Fruit fly (Drosophila melanogaster) whole organism, wandering third instar larva: ENCODE measurements around the gene TrissinR.

Experiments
- Abd-B ChIP-seq: fragments of >200 bp; optimal IDR thresholded peaks from 2 replicates; lab custom pipeline; 2017; ENCODE audit warnings: missing biosample characterization, missing genetic modification characterization
- CG32264 ChIP-seq: fragments of 200-800 bp; sonication (Bioruptor generic); optimal IDR thresholded peaks from 2 replicates; lab custom pipeline; 2016; ENCODE audit warnings: missing biosample characterization, missing genetic modification characterization
- CG9705 ChIP-seq: fragments of 200-800 bp; sonication (Bioruptor generic); optimal IDR thresholded peaks from 2 replicates; lab custom pipeline; 2018; ENCODE audit warnings: missing biosample characterization, mild to moderate bottlenecking, missing genetic modification characterization
- CrebA ChIP-seq: fragments of 200-800 bp; sonication (Bioruptor generic); optimal IDR thresholded peaks from 2 replicates; lab custom pipeline; 2016; ENCODE audit warnings: missing biosample characterization, mild to moderate bottlenecking, missing genetic modification characterization, borderline replicate concordance
- Dfd ChIP-seq: fragments of >200 bp; optimal IDR thresholded peaks from 2 replicates; lab custom pipeline; 2017; ENCODE audit warnings: missing biosample characterization, missing genetic modification characterization
- Dif ChIP-seq: fragments of 200-275, 200-300 bp; sonication (Bioruptor generic); optimal IDR thresholded peaks from 2 replicates; lab custom pipeline; 2018; ENCODE audit warnings: missing biosample characterization, missing genetic modification characterization; ENCODE audit not compliant: partially characterized antibody
- GATAd ChIP-seq: sonication (Bioruptor generic); optimal IDR thresholded peaks from 2 replicates; lab custom pipeline; 2016; ENCODE audit warnings: missing biosample characterization, missing genetic modification characterization
- HLH106 ChIP-seq: fragments of 200-800 bp; optimal IDR thresholded peaks from 3 replicates; lab custom pipeline; 2019; ENCODE audit warnings: missing biosample characterization, mild to moderate bottlenecking, missing genetic modification characterization, moderate library complexity
- Hnf4 ChIP-seq: fragments of 200-800 bp; sonication (Bioruptor generic); optimal IDR thresholded peaks from 2 replicates; lab custom pipeline; 2016; ENCODE audit warnings: missing biosample characterization, mild to moderate bottlenecking, missing genetic modification characterization
- Hr78 ChIP-seq: fragments of >200 bp; optimal IDR thresholded peaks from 2 replicates; lab custom pipeline; 2017; ENCODE audit warnings: missing biosample characterization, missing genetic modification characterization
- Hr83 ChIP-seq: fragments of 200-300 bp; sonication (Bioruptor generic); optimal IDR thresholded peaks from 2 replicates; lab custom pipeline; 2016; ENCODE audit warnings: missing biosample characterization, mild to moderate bottlenecking, missing genetic modification characterization, moderate library complexity; ENCODE audit not compliant: poor library complexity, severe bottlenecking
- Jra ChIP-seq: sonication (Bioruptor generic); optimal IDR thresholded peaks from 2 replicates; lab custom pipeline; 2016; ENCODE audit warnings: missing biosample characterization, missing genetic modification characterization
- Mio ChIP-seq: sonication (Bioruptor generic); optimal IDR thresholded peaks from 2 replicates; lab custom pipeline; 2016; ENCODE audit warnings: missing biosample characterization, missing genetic modification characterization
- Myc ChIP-seq: fragments of >200 bp; optimal IDR thresholded peaks from 2 replicates; lab custom pipeline; 2017
- N ChIP-seq: fragments of >200 bp; optimal IDR thresholded peaks from 2 replicates; lab custom pipeline; 2018; ENCODE audit warnings: missing biosample characterization, missing external identifiers, missing genetic modification characterization
- OdsH ChIP-seq: fragments of 200-800 bp; sonication (Bioruptor generic); optimal IDR thresholded peaks from 2 replicates; lab custom pipeline; 2016; ENCODE audit warnings: missing biosample characterization, mild to moderate bottlenecking, missing genetic modification characterization
- Rel ChIP-seq, 2 experiments: fragments of 200-800 bp; sonication (Bioruptor generic) in 1 of 2; optimal IDR thresholded peaks; 2 replicates in 1 of 2; 3 replicates in 1 of 2; lab custom pipeline; 2016 to 2019; ENCODE audit warnings: mild to moderate bottlenecking in 2 of 2, missing biosample characterization in 2 of 2, missing genetic modification characterization in 2 of 2, moderate library complexity in 1 of 2
- Sp1 ChIP-seq: fragments of 200-800 bp; sonication (Bioruptor generic); optimal IDR thresholded peaks from 3 replicates; lab custom pipeline; 2019; ENCODE audit warnings: missing biosample characterization, mild to moderate bottlenecking, missing genetic modification characterization, moderate library complexity
- Vsx2 ChIP-seq: fragments of 200-300, 225-300 bp; sonication (Bioruptor generic); optimal IDR thresholded peaks from 2 replicates; lab custom pipeline; 2018; ENCODE audit warnings: missing biosample characterization, missing genetic modification characterization; ENCODE audit not compliant: partially characterized antibody
- br ChIP-seq: fragments of 200-800 bp; sonication (Bioruptor generic); optimal IDR thresholded peaks from 2 replicates; lab custom pipeline; 2016; ENCODE audit warnings: missing biosample characterization, missing genetic modification characterization
- brk ChIP-seq: fragments of 200-800 bp; sonication (Bioruptor generic); optimal IDR thresholded peaks from 2 replicates; lab custom pipeline; 2016; ENCODE audit warnings: missing biosample characterization, mild to moderate bottlenecking, missing genetic modification characterization
- dl ChIP-seq, 2 experiments: fragments of 175-275, 200-275 bp in 1 of 2; fragments of 200-275 bp in 1 of 2; sonication (Bioruptor generic); optimal IDR thresholded peaks; lab custom pipeline; 2018; ENCODE audit warnings: mild to moderate bottlenecking in 2 of 2, missing biosample characterization in 2 of 2, missing genetic modification characterization in 2 of 2, moderate library complexity in 2 of 2; ENCODE audit not compliant: partially characterized antibody in 2 of 2, insufficient read depth in 1 of 2
- dmrt93B ChIP-seq: fragments of 200-800 bp; sonication (Bioruptor generic); optimal IDR thresholded peaks from 2 replicates; lab custom pipeline; 2018; ENCODE audit warnings: missing biosample characterization, mild to moderate bottlenecking, missing genetic modification characterization
- dsf ChIP-seq: sonication (Bioruptor generic); optimal IDR thresholded peaks from 2 replicates; lab custom pipeline; 2016; ENCODE audit warnings: missing biosample characterization, missing genetic modification characterization, borderline replicate concordance
- ey ChIP-seq: fragments of 200-800 bp; sonication (Bioruptor generic); optimal IDR thresholded peaks from 2 replicates; lab custom pipeline; 2016; ENCODE audit warnings: missing biosample characterization, missing genetic modification characterization
- foxo ChIP-seq, 2 experiments: fragments of 200-800 bp; sonication (Bioruptor generic); optimal IDR thresholded peaks; 2 replicates in 1 of 2; 3 replicates in 1 of 2; lab custom pipeline; 2016 to 2017; ENCODE audit warnings: missing biosample characterization in 2 of 2, missing genetic modification characterization in 2 of 2
- fru ChIP-seq: fragments of 200-800 bp; sonication (Bioruptor generic); optimal IDR thresholded peaks from 3 replicates; lab custom pipeline; 2016; ENCODE audit warnings: missing biosample characterization, mild to moderate bottlenecking, missing genetic modification characterization
- h ChIP-seq: fragments of 200-800 bp; sonication (Bioruptor generic); optimal IDR thresholded peaks from 3 replicates; lab custom pipeline; 2016; ENCODE audit warnings: missing biosample characterization, mild to moderate bottlenecking, missing genetic modification characterization
- jim ChIP-seq: fragments of 175-275, 200-325 bp; sonication (Bioruptor generic); optimal IDR thresholded peaks from 2 replicates; lab custom pipeline; 2016; ENCODE audit warnings: missing biosample characterization, mild to moderate bottlenecking, missing genetic modification characterization
- lola ChIP-seq: fragments of >200 bp; optimal IDR thresholded peaks from 2 replicates; lab custom pipeline; 2017; ENCODE audit warnings: missing biosample characterization, missing genetic modification characterization
- pan ChIP-seq: fragments of >200 bp; optimal IDR thresholded peaks from 2 replicates; lab custom pipeline; 2017
- psq ChIP-seq: fragments of 200-800 bp; sonication (Bioruptor generic); optimal IDR thresholded peaks from 3 replicates; lab custom pipeline; 2017; ENCODE audit warnings: missing biosample characterization, mild to moderate bottlenecking, missing genetic modification characterization, moderate library complexity
- rgr ChIP-seq: fragments of 200-800 bp; sonication (Bioruptor generic); optimal IDR thresholded peaks from 3 replicates; lab custom pipeline; 2016; ENCODE audit warnings: missing biosample characterization, mild to moderate bottlenecking, missing genetic modification characterization
- sage ChIP-seq: fragments of 200-800 bp; sonication (Bioruptor generic); optimal IDR thresholded peaks from 2 replicates; lab custom pipeline; 2016; ENCODE audit warnings: missing biosample characterization, mild to moderate bottlenecking, missing genetic modification characterization
- sv ChIP-seq: fragments of 200-800 bp; sonication (Bioruptor generic); optimal IDR thresholded peaks from 3 replicates; lab custom pipeline; 2016; ENCODE audit warnings: missing biosample characterization, missing genetic modification characterization
- tai ChIP-seq: sonication (Bioruptor generic); optimal IDR thresholded peaks from 2 replicates; lab custom pipeline; 2016; ENCODE audit warnings: missing biosample characterization, missing genetic modification characterization
- usp ChIP-seq: fragments of >200 bp; optimal IDR thresholded peaks from 2 replicates; lab custom pipeline; 2017; ENCODE audit warnings: missing biosample characterization, missing genetic modification characterization
- woc ChIP-seq: sonication (Bioruptor generic); optimal IDR thresholded peaks from 2 replicates; lab custom pipeline; 2016; ENCODE audit warnings: missing biosample characterization, mild to moderate bottlenecking, missing genetic modification characterization

The TrissinR gene

DNA sequence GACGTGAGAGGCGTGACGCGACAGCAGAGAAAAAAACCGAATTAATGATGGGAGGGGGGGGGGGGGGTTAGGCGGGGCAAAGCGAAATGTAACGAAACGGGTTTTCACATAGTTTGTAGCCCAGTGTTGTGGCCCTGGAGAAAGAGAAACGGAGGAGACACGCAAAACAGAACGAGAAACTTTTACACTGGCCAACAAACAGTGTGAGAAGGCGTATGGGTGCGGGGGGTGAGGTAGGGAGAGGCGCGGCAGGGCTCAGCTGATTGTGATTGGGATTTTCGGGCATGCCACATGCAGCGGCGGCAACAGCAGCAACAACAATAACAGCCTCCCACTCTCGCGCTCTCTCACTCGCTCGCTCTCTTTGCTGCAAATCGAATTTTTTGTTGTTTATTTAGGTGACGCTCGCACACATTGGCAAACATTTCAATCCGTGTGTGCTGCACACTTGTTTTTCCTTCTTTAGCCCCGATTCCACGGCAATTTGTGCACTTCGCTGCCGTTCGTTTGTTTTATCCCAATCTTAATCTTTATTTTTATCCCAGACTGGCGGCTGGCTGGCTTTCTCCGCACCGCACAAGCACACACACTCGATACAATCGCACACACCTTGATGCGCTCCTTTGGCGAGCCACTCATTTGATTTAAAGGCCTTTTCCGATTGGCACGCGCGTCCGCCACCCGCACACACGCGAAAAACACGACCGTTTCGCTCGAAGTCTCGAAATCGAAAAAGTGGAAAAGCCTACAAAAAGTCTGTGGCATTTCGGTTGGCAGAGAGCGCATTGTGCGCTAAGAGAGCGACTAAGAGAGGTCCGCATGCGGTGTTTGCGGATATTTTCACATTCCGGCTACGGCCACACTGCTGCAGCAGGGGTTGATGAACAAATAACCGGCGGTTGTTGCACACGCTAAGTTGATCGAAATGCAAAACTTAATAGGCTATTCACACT lies 24.1 kb upstream of the TrissinR start, which contains the start of gene CG9171:
TSS of gene CG9171 (minus strand) at position 819 of the 953 bp plus-strand sequence.
- TF ChIP-seq brk (no peak), CG32264 (GFP tag; lab: Kevin White, UChicago) (no peak), CG9705 (GFP tag; lab: Kevin White, UChicago) (no peak), Rel (GFP tag; optimal IDR thresholded peaks at IDR 0.05; lab: Kevin White, UChicago) (no peak), Rel (tag; optimal IDR thresholded peaks at IDR 0.05; lab: Kevin White, UChicago) (peak; percentile 32), foxo (GFP tag; optimal IDR thresholded peaks at IDR 0.05; lab: Kevin White, UChicago) (peak in 1 of 2 experiments; percentile 28), Dfd (GFP tag; lab: Kevin White, UChicago) (peak; percentile 12), ey (GFP tag; lab: Kevin White, UChicago) (no peak), dl (GFP tag; optimal IDR thresholded peaks at IDR 0.05; lab: Kevin White, UChicago; ENCODE audit: insufficient read depth in 1 of 2, partially characterized antibody in 2 of 2) (peak; percentile 40 to 41), Hr83 (GFP tag; lab: Kevin White, UChicago) (no peak), Hnf4 (GFP tag; lab: Kevin White, UChicago) (no peak), psq (GFP tag; lab: Kevin White, UChicago) (peak; percentile 85), Myc (lab: Kevin White, UChicago) (no peak), dsf (GFP tag; lab: Kevin White, UChicago) (no peak), Abd-B (GFP tag; lab: Kevin White, UChicago) (no peak), lola (no peak), dmrt93B (GFP tag; lab: Kevin White, UChicago) (no peak), Sp1 (peak; percentile 47), pan (no peak), br (GFP tag; lab: Kevin White, UChicago) (no peak), Jra (GFP tag; lab: Kevin White, UChicago) (no peak), Mio (GFP tag; lab: Kevin White, UChicago) (no peak), CrebA (GFP tag; lab: Kevin White, UChicago) (no peak), rgr (GFP tag; lab: Kevin White, UChicago) (no peak), jim (GFP tag; lab: Kevin White, UChicago) (no peak), tai (GFP tag; lab: Kevin White, UChicago) (no peak), GATAd (GFP tag; lab: Kevin White, UChicago) (no peak), HLH106 (tag; lab: Kevin White, UChicago) (peak; percentile 1), sage (GFP tag; lab: Kevin White, UChicago) (no peak), Hr78 (GFP tag; lab: Kevin White, UChicago) (peak; percentile 71), woc (GFP tag; lab: Kevin White, UChicago) (no peak), N (peak; percentile 82), Vsx2 (no peak), Dif (peak; percentile 37), fru (GFP tag; lab: Kevin White, UChicago) (no peak), sv (GFP tag; lab: Kevin White, UChicago) (no peak), h (GFP tag; lab: Kevin White, UChicago) (peak; percentile 67), OdsH (GFP tag; lab: Kevin White, UChicago) (peak; percentile 15), usp (GFP tag; lab: Kevin White, UChicago) (no peak)

DNA sequence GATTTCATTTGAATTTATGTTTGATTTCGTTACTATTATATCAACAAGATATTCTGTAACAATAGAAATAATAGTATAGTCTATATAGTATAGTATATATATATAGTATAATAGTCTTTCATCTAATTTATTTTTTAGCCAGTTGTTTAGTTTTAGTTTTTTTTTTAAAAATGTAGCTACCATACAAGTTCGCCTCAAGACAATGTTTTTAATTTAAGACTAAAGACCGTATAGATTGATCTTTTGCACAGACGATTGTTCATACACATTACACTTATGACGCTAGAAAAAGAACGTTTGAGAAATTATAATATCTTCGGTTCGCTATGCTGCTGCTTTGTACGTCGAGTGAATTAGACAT lies 23.4 kb upstream of the TrissinR start:
- TF ChIP-seq Jra (GFP tag; lab: Kevin White, UChicago) (no peak), brk (no peak), Rel (GFP tag; optimal IDR thresholded peaks at IDR 0.05; lab: Kevin White, UChicago) (no peak), Rel (tag; optimal IDR thresholded peaks at IDR 0.05; lab: Kevin White, UChicago) (no peak), Dif (no peak), Hnf4 (GFP tag; lab: Kevin White, UChicago) (no peak), fru (GFP tag; lab: Kevin White, UChicago) (no peak), sage (GFP tag; lab: Kevin White, UChicago) (no peak)
